Worm (Caenorhabditis elegans): ENCODE data around the gene gst-19.

DNA sequence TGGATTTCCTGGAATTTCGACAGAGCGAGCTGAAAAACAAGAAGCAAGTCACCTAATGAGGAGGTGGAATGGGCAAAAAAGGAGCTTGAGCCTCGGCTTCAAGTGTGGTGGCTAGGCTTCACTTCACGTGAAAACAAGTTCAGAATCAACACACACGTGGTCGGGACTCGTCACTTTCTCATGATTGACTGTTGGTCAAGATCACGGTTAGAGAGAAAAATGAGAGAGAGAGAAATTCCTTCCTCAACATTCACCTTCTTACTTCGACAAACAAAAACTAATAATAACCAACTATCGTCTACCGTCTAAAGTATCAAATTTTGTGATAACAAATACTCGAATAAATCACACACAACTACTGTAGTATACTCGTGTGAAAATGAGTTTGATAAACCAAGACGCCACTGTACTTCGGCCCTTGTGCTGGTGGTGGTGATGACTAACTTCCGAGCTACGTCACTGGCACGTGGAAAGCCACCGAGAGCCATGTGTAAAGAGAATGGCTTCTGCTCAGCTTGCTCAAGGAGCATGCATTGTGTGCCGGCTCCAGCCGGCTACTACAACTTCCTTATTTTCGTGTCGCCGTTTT lies 46.8 kb upstream of the gst-19 start:
- no peak for TF ChIP-seq med-1 (GFP tag; optimal IDR thresholded peaks at IDR 0.05; ENCODE audit: insufficient read depth)
- no peak for TF ChIP-seq cog-1 (tag; optimal IDR thresholded peaks at IDR 0.05)
- no peak for TF ChIP-seq klf-2 (GFP tag; conservative IDR thresholded peaks at IDR 0.05)
- no peak for TF ChIP-seq ztf-23 (GFP tag; IDR thresholded peaks at IDR 0.05)

Data from whole organism, midembryonic.